Worm (Caenorhabditis elegans): ENCODE results near the gene uggt-1.

DNA sequence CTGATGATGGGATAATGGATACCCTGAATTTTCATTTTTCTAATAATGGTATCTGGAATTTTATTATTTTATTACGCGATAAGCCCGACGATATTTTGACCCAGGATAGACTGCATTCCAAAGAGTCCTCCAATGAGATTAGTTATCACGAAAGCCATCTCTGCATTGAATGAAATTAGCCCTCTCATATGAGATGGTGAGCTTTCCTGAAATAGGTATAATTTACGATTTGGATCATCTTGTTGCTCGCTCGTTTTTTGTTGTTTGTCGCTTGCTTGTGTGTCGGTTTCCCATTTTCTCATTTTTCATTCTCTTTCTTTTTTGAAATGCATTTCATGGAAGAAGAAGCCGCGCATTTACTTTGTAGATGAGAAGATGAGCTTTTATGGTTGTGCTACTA, 9.3 kb downstream of the uggt-1 start:
- TF ChIP-seq nhr-12 (tag; optimal IDR thresholded peaks at IDR 0.05), result no peak
- no peak for TF ChIP-seq pqm-1 (tag; optimal IDR thresholded peaks at IDR 0.05)
- TF ChIP-seq jun-1 (tag; optimal IDR thresholded peaks at IDR 0.05), result no peak
- no peak for TF ChIP-seq ztf-11 (tag; optimal IDR thresholded peaks at IDR 0.05)
- peak; percentile 28 for TF ChIP-seq lin-39 (tag; optimal IDR thresholded peaks at IDR 0.05)
- no peak for TF ChIP-seq ceh-16 (tag; optimal IDR thresholded peaks at IDR 0.05)
